Worm (Caenorhabditis elegans): ENCODE results near the gene Y57G7A.6.

Gene Y57G7A.6

DNA sequence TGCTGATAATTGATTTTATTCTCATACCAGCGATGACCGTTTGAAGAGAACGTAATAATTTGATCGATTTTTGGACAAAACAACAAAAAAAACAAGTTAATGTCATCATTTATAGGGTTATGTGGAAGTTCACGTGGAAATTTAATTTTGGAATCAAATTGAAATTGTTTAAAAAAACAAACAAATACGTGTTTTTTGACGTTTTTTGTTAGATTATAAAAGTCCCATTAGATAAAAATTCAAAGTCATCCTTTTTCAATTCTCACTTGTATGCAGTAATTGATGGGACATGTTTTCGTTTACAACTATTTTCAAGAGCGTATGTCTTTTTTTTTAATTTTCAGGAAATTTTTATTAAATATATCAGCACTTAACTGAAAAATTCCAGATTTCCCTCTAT is at the start of gene Y57G7A.6, which contains the start of gene Y57G7A.3:
Gene Y57G7A.6 (minus strand): TSS at position 101 of the 400 bp plus-strand sequence.
Gene Y57G7A.3 (plus strand): TSS at position 269 of the 400 bp plus-strand sequence.
- TF ChIP-seq unc-62 (GFP tag; optimal IDR thresholded peaks at IDR 0.05) = no peak

DNA sequence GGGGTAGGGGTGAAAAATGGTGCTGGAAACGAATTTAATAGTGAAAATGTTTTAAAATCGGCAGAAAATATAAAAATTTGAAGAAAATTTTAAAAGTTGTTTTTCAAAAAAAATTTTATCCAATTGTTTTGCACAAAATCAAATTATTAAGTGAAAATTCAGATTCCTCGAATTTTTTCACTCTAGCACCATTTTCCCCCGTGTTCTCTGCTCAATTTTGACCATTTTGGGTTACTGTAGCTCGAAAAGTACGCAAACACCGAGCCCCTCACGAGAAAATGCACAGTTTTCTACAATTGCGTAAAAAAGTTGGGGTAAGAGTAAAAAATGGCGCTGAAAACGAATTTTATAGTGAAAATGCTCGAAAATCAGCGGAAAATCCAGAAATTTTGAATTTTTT is 44.5 kb upstream of the Y57G7A.6 start:
- TF ChIP-seq unc-62 (GFP tag; optimal IDR thresholded peaks at IDR 0.05) = no peak

DNA sequence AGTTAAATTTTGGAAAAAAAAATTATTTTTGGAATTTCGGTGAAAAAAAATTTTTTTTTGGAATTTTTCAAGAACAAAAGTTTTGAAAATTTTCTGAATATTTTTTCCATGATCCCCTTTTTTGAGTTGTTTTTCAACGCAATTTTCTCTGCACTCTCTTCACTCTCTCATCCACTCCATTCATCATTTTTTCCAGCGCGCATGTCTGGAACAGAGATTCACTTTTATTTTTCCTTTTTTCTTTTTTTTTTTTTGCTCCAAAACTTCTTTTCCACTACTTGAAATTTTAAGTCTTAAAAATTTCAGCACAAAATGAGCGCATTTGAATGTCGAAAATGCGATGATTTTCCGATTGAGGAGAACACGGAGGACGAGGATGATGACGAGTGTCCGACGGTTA is 41.3 kb upstream of the Y57G7A.6 start, which contains the start of gene jip-1:
Gene jip-1 (plus strand): TSS at position 301 of the 400 bp plus-strand sequence.
- TF ChIP-seq unc-62 (GFP tag; optimal IDR thresholded peaks at IDR 0.05) = no peak

DNA sequence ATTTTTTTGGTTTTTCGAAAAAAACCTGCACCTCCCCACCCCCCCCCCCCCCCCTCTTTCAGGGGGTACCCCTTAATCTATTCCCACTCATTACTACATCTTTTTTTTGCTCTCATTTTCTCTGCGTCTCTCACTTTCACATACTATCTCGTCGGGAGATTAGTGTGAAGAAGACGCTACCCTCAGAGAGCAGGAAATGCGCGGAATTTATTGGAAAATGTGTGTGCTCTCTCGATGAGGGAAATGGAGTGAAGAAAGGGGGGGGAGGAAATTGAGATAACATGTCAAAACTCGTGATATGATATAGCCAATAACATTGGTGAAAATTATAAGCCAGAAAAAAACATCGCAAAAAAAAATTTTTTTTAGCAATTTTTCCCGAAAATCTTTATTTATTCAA is 40.2 kb upstream of the Y57G7A.6 start:
- TF ChIP-seq unc-62 (GFP tag; optimal IDR thresholded peaks at IDR 0.05) = no peak

DNA sequence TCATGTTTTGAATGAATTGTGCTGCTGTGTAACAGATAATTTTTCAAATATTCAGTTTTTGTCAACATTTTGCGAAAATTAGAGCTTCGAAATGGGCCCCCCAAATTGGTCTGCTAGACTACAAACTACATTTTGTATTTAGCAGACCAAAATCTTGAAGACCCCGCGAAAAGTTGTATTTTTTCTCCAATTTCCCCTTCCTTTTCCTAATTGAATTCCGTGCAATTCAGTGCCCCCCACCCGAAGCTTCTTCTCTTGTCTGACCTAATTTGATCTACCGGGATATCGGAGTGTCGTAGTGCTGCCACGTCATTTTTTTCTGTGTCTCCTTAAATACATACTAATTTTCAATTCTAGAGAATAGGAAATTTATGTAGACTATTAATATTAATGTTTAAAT is 38.6 kb upstream of the Y57G7A.6 start:
- no peak for TF ChIP-seq unc-62 (GFP tag; optimal IDR thresholded peaks at IDR 0.05)

DNA sequence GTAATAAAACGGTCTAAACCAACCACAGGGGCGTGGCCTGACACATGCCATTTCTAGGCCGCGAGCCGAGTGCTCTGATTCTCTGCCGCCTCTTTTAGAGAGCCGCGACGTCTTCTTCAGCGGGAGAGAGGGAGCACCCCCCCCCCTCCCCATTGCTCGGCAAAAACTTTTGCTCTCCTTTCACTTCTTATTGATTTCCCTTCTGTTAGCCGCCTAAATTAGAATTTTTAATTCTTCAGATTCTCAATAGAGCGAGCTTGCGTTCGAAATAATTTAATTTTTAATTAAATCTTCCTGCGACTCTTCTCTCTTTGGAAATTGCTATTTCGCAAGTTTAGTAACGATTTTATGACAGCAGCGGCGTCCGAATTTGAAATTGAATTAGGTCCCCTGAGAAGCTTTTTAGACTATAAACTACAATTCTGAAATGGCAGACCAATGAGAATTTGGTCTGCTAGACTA is 37.8 kb upstream of the Y57G7A.6 start:
- TF ChIP-seq unc-62 (GFP tag; optimal IDR thresholded peaks at IDR 0.05) = no peak

DNA sequence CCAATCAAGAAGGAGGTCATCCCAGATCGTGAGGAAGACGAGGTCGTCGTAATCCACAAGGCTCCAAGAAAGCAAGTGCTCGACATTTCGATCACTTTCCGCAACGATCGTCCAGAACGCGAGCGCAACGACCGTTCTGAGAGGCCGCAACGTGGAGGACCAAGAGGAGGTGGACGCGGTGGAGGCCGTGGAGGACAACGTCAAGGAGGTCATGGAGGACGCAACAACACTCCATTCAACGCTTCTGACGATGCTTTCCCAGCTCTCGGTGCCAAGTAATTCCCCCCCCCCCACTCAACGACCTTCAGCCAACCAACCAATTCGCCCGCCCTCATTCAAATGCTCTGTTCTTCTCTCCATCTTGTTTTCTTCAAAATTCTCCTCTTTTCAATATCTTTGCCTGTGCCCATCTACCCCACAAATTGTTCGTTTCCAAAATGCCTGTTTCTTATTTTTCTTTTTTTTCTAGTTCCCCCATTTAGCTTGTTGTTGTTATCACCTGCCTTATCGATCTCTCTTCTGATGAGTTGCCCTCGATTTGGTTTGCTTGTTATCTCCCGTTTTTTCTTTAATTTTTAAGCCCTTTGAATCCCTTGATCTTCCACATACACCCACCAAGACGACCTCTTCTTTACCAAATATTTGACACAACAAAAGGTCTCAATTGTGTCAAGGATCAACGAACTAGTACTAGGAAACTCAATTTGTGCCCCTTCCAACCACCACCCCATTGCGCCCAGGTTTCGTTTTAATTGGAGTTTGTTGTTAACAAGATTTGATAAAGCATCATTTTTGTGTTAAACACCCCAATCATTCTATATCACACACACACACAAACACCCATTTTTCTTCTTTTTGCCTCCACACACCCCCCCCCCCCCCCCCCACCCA is 37.1 kb upstream of the Y57G7A.6 start:
- no peak for TF ChIP-seq unc-62 (GFP tag; optimal IDR thresholded peaks at IDR 0.05)

DNA sequence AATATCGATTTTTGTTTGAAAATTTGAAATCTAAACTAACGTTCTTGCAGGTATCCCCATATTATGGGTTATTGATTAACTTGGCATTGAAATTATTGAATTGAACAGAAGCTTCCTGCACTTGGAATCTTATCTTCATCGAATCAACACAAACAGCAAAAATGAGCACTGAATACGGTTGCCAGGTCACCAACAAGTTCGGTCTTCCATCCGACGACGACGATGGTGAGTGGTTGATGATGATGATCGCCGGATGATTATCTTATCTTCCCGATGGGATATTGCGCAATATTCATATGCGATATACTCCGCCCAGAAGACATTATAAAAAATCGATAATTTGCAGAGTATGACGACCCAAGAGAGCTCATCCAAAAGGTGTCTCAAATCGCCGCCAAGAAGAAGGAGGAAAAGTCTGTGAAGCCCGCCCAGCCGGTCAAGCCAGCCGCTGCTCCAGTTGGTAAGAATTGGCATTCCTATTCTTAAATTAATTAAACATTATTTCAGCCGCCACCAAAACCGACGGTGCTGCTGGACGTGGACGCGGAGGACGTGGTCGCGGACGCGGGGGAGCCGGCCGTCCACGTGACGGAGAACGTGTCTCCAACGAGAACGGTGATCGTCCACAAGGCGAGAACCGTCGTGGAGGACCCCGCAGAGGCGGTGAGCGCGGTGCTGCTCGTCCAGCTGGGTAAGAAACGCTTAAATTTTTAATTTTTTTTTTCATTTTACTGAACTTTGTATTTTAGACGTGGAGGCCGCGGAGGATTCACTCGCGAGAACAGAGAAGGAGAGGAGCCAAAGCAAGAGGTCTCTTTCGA is 35.8 kb upstream of the Y57G7A.6 start, which contains the start of gene vig-1:
Gene vig-1 (plus strand): TSS at position 51 of the 821 bp plus-strand sequence.
- TF ChIP-seq unc-62 (GFP tag; optimal IDR thresholded peaks at IDR 0.05) = no peak

DNA sequence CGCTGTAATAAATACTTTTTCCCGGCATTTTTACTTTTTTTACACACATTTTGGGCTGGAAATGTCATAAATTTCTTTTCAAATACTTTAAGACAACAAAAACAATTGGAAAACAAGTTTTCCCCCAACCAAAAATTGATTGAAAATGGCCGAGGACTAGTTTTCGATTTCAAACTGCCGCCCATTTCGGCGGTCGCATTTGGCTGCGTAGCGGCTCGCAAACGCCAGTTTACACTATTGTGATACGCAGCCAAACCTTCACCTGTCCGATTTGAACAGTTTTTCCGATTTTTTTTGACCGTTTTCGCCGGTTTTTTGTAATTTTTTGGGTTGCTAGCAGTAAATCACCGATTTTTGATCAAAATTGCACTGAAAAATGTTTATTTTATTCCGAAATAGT is 35.0 kb upstream of the Y57G7A.6 start:
- no peak for TF ChIP-seq unc-62 (GFP tag; optimal IDR thresholded peaks at IDR 0.05)

DNA sequence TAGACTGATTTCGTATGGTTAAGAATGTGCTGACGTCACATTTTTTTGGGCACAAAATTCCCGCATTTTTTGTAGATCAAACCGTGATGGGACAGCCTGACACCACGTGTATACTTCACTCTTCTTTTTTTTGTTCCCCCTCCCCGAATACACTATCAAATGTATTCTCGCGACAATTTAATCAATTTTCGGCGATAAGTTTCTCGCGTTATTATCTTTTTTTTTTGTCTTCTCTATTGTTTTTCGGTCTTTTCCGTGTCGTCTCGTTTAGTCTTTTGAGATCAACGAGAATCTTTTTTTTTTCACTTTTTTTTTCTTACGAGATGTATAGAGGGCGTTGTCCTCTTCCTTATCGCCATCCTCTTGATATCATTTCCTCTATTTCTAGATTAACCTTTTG is 29.8 kb upstream of the Y57G7A.6 start:
- no peak for TF ChIP-seq unc-62 (GFP tag; optimal IDR thresholded peaks at IDR 0.05)

DNA sequence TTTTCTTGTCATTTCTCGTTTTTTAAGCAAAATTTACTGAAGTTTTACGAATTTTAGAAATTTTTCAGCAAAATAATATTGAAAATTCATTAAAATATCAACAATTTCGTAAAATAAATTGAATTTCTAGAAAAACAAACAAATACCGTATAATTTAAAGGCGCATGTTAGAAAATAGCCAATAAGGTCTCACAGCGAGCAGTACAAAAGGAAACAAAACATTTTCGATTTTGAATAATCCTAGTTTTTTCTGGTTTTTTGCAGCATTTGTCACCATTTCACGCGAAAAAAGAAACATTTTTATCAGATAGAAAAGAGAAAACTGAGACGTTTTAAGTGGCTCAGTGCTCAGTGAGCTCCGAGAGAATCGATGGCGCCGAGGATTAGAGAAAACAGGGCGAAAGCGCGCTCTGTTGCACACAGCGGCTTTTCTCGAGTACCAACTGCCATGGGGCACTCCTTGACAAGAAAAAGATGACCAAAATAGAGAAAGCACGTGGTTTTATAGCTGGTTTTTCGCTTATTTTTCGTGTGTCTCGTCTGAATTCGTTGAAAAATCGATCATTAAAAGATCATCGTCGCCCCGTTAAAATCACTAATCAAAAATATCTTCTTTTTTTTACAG is 24.6 kb upstream of the Y57G7A.6 start, which contains the start of the genes alh-6 and fcho-1:
Gene alh-6 (minus strand): TSS at position 242 of the 625 bp plus-strand sequence.
Gene fcho-1 (plus strand): TSS at position 624 of the 625 bp plus-strand sequence.
- TF ChIP-seq unc-62 (GFP tag; optimal IDR thresholded peaks at IDR 0.05) = no peak

DNA sequence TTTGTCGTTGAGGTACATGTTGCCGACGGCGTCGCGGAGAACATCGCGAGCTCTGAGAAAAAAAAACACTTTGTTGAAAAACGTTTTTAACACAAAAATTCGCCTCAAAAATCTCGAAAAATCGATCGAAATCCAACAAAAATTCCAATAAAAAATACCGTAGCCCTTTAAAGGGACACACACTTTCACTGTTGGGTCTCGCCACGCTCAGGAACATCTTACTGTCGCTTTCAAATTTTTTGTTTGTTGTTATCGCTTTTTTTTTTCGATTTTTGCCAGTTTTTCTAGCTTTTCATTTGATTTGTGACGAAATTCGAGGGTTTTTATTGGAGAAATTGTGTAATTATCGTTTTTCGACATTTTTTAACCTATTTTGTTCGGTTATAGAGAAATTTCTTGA is 21.1 kb upstream of the Y57G7A.6 start:
- no peak for TF ChIP-seq unc-62 (GFP tag; optimal IDR thresholded peaks at IDR 0.05)

DNA sequence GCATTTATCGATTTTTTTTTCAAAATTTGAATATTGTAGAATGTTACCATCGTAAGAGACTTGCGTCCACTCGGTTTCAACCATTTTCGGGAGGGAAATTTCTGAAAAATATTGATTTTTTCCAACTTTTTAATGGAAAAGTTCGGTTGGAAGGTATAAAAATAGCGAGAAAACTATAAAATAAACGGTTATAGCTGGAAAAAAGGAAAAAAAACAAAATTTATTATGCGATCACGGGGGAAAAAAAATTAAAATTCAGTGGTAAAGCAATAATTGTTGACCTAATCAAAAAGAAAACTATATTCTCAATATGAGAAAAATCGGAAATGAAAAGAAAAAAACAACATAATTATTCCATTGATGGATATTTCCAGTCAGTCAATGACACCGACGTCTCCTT is 20.6 kb upstream of the Y57G7A.6 start, which contains the start of gene emc-2:
Gene emc-2 (minus strand): TSS at position 101 of the 400 bp plus-strand sequence.
- no peak for TF ChIP-seq unc-62 (GFP tag; optimal IDR thresholded peaks at IDR 0.05)

DNA sequence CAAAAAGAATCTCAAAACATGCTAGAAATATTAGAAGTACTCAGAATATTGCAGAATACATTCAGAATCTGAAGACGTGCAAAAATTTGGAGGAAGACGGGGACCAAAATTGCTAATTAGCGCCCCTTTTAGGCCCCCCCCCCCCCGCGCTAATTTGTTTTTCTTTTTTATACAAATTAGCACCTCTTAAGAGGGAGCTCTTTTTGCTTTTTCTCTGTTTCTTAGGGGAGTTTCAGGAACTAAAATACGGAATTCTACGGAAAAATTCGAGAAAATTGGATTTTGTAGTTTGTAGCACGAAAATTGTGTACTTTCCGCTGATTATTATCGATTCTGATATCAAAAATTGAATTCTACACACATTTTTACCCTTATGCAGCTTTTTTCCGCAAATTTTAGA is 16.1 kb upstream of the Y57G7A.6 start, which contains the start of gene glb-31:
Gene glb-31 (minus strand): TSS at position 101 of the 400 bp plus-strand sequence.
- TF ChIP-seq unc-62 (GFP tag; optimal IDR thresholded peaks at IDR 0.05) = no peak

DNA sequence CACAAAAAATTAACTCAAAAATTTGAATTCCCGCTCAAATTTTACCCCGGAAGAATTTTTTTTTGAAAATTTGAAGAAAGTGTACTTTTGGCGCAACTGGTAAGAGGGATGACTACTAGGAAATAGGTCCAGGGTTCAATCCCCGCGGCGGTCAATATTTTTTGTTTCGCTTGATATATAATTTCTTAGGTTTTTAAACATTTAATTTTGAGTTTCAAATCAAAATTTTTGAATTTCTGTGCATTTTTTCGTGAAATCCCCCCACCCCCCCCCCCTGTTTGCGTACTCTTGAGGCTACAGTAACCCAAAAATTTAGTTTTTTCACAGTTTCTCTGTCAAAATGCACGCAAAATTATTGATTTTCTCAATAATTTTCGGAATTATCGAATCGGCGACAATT is 12.8 kb upstream of the Y57G7A.6 start, which contains the start of gene Y57G7A.1:
Gene Y57G7A.1 (plus strand): TSS at position 301 of the 400 bp plus-strand sequence.
- no peak for TF ChIP-seq unc-62 (GFP tag; optimal IDR thresholded peaks at IDR 0.05)

All from whole organism, dauer.